Fruit fly (Drosophila melanogaster): ENCODE data around the gene Mtp.

DNA sequence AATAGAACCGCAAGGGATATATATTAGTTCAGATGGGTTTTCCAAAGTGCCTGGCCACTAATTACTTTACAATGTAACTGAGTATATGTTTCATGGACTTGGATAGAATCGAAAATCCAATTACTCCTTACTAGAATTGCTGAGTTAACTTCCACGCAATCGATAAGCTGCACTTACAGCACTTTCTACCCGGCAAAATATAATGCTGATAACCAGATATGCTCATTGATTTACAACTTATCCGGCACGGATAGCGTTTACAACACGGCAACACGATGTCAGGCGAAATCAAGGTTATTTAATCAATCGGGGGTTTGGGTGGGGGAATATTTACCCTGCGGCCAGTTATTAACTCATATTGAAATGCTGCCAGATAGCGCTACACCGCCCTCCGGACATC lies 9.1 kb downstream of the Mtp start:
- TF ChIP-seq salr (GFP tag; optimal IDR thresholded peaks at IDR 0.05): no peak
- no peak for TF ChIP-seq Sox102F (GFP tag; optimal IDR thresholded peaks at IDR 0.05)
- TF ChIP-seq CG11762 (GFP tag; optimal IDR thresholded peaks at IDR 0.05; ENCODE audit: insufficient read depth): no peak
- TF ChIP-seq fd85E (GFP tag; optimal IDR thresholded peaks at IDR 0.05): no peak
- TF ChIP-seq CG3032 (tag; optimal IDR thresholded peaks at IDR 0.05): peak; percentile 5
- TF ChIP-seq Lpt (GFP tag; optimal IDR thresholded peaks at IDR 0.05): no peak
- TF ChIP-seq CG6854 (GFP tag; optimal IDR thresholded peaks at IDR 0.05): no peak
- no peak for TF ChIP-seq OdsH (GFP tag; optimal IDR thresholded peaks at IDR 0.05)
- TF ChIP-seq net (GFP tag; optimal IDR thresholded peaks at IDR 0.05): no peak
- TF ChIP-seq CG3919 (GFP tag; optimal IDR thresholded peaks at IDR 0.05): no peak

All from whole organism, prepupa.